Worm (Caenorhabditis elegans) whole organism, midembryonic: Measurements from ENCODE around the gene F59A6.3.

Source experiments
- T22C8.4 ChIP-seq: fragments of 200-800 bp; sonication (Bioruptor generic); IDR thresholded peaks from 2 replicates; pipeline ENCODE4 v1.3.6; 2022; ENCODE audit warnings: missing genetic modification characterization, missing compliant biosample characterization
- cog-1 ChIP-seq: sonication (generic microtip); optimal IDR thresholded peaks from 2 replicates; lab custom pipeline; 2016; ENCODE audit warnings: missing genetic modification characterization, missing compliant biosample characterization
- flt-1 ChIP-seq: fragments of 200-800 bp; sonication (Bioruptor generic); IDR thresholded peaks from 2 replicates; pipeline ENCODE4 v1.3.6; 2022; ENCODE audit warnings: missing genetic modification characterization, missing compliant biosample characterization
- klf-2 ChIP-seq: fragments of 200-800 bp; sonication (Bioruptor generic); conservative IDR thresholded peaks from 2 replicates; pipeline ENCODE4 v1.3.6; 2022; ENCODE audit warnings: missing genetic modification reagents, missing genetic modification characterization, missing compliant biosample characterization
- med-1 ChIP-seq: sonication (generic microtip); optimal IDR thresholded peaks from 2 replicates; lab custom pipeline; 2017; ENCODE audit warnings: missing genetic modification characterization, mild to moderate bottlenecking, missing compliant biosample characterization, antibody characterized with exemption, missing genetic modification reagents; ENCODE audit not compliant: insufficient read depth
- ref-1 ChIP-seq: fragments of 200-800 bp; sonication (Bioruptor generic); conservative IDR thresholded peaks from 2 replicates; pipeline ENCODE4 v1.3.6; 2022; ENCODE audit warnings: missing genetic modification reagents, missing genetic modification characterization, missing compliant biosample characterization
- tab-1 ChIP-seq: fragments of 200-800 bp; sonication (Bioruptor generic); IDR thresholded peaks from 2 replicates; pipeline ENCODE4 v1.3.6; 2022; ENCODE audit warnings: missing genetic modification characterization, missing compliant biosample characterization
- ztf-23 ChIP-seq: fragments of 200-800 bp; sonication (Bioruptor generic); IDR thresholded peaks from 2 replicates; pipeline ENCODE4 v1.3.6; 2022; ENCODE audit warnings: missing genetic modification reagents, missing genetic modification characterization, missing compliant biosample characterization
- ztf-29 ChIP-seq: fragments of 200-800 bp; sonication (Bioruptor generic); IDR thresholded peaks from 2 replicates; pipeline ENCODE4 v1.3.6; 2022; ENCODE audit warnings: missing genetic modification reagents, missing genetic modification characterization, missing compliant biosample characterization

Gene F59A6.3

ce11 chrII:5039912-5040311 is 31.8 kb downstream of the F59A6.3 start, which contains the start of gene golg-2:
Gene golg-2 (minus strand): TSS chrII:5040091.
- no peak for TF ChIP-seq ref-1 (GFP tag; lab: Robert Waterston, UW)
- no peak for TF ChIP-seq T22C8.4
- no peak for TF ChIP-seq flt-1
- TF ChIP-seq cog-1 (tag; lab: Kevin White, UChicago) = no peak
- TF ChIP-seq klf-2 (GFP tag; lab: Robert Waterston, UW) = no peak
- no peak for TF ChIP-seq tab-1
- no peak for TF ChIP-seq med-1 (GFP tag; lab: Kevin White, UChicago)
- TF ChIP-seq ztf-29 (GFP tag; lab: Robert Waterston, UW) = no peak
- TF ChIP-seq ztf-23 (GFP tag; lab: Robert Waterston, UW) = no peak

- TF ChIP-seq med-1 (GFP tag; lab: Kevin White, UChicago) = no peak
- TF ChIP-seq tab-1 = no peak
Observed at ce11 chrII:5040631-5041156, 32.6 kb downstream of the F59A6.3 start, which contains the start of gene F33G12.7. Gene F33G12.7 (minus strand): TSS chrII:5040681.

ce11 chrII:5042381-5042930 is 34.3 kb downstream of the F59A6.3 start:
- TF ChIP-seq T22C8.4 (no peak), cog-1 (tag; lab: Kevin White, UChicago) (no peak), flt-1 (no peak), tab-1 (no peak), ref-1 (GFP tag; lab: Robert Waterston, UW) (no peak), ztf-29 (GFP tag; lab: Robert Waterston, UW) (no peak), klf-2 (GFP tag; lab: Robert Waterston, UW) (no peak), ztf-23 (GFP tag; lab: Robert Waterston, UW) (no peak)

ce11 chrII:5046209-5047200 is 38.4 kb downstream of the F59A6.3 start:
- no peak for TF ChIP-seq T22C8.4
- TF ChIP-seq tab-1 = no peak
- no peak for TF ChIP-seq klf-2 (GFP tag; lab: Robert Waterston, UW)
- TF ChIP-seq ztf-29 (GFP tag; lab: Robert Waterston, UW) = no peak
- no peak for TF ChIP-seq flt-1
- no peak for TF ChIP-seq cog-1 (tag; lab: Kevin White, UChicago)
- no peak for TF ChIP-seq med-1 (GFP tag; lab: Kevin White, UChicago)
- no peak for TF ChIP-seq ztf-23 (GFP tag; lab: Robert Waterston, UW)
- TF ChIP-seq ref-1 (GFP tag; lab: Robert Waterston, UW) = no peak

ce11 chrII:5047279-5047678 is 39.1 kb downstream of the F59A6.3 start:
- TF ChIP-seq ztf-29 (GFP tag; lab: Robert Waterston, UW) = no peak
- TF ChIP-seq cog-1 (tag; lab: Kevin White, UChicago) = peak; percentile 7

- TF ChIP-seq klf-2 (GFP tag; lab: Robert Waterston, UW) (no peak), med-1 (GFP tag; lab: Kevin White, UChicago) (no peak), ztf-29 (GFP tag; lab: Robert Waterston, UW) (no peak), tab-1 (no peak), cog-1 (tag; lab: Kevin White, UChicago) (no peak), ref-1 (GFP tag; lab: Robert Waterston, UW) (no peak), ztf-23 (GFP tag; lab: Robert Waterston, UW) (no peak), T22C8.4 (no peak), flt-1 (no peak)
Observed at ce11 chrII:5048185-5048795, 40.2 kb downstream of the F59A6.3 start.

- TF ChIP-seq klf-2 (GFP tag; lab: Robert Waterston, UW) = no peak
- TF ChIP-seq ref-1 (GFP tag; lab: Robert Waterston, UW) = no peak
- TF ChIP-seq flt-1 = no peak
- TF ChIP-seq cog-1 (tag; lab: Kevin White, UChicago) = no peak
- TF ChIP-seq T22C8.4 = no peak
- TF ChIP-seq ztf-29 (GFP tag; lab: Robert Waterston, UW) = no peak
- no peak for TF ChIP-seq ztf-23 (GFP tag; lab: Robert Waterston, UW)
- no peak for TF ChIP-seq tab-1
- no peak for TF ChIP-seq med-1 (GFP tag; lab: Kevin White, UChicago)
Observed at ce11 chrII:5049249-5049648, 41.1 kb downstream of the F59A6.3 start.

ce11 chrII:5049865-5050342 is 41.8 kb downstream of the F59A6.3 start, which contains the start of gene F33G12.6:
Gene F33G12.6 (plus strand): TSS chrII:5049915.
- TF ChIP-seq klf-2 (GFP tag; lab: Robert Waterston, UW) (no peak), med-1 (GFP tag; lab: Kevin White, UChicago) (no peak), ztf-29 (GFP tag; lab: Robert Waterston, UW) (no peak), T22C8.4 (no peak), ref-1 (GFP tag; lab: Robert Waterston, UW) (no peak), cog-1 (tag; lab: Kevin White, UChicago) (no peak), ztf-23 (GFP tag; lab: Robert Waterston, UW) (no peak), tab-1 (no peak), flt-1 (no peak)

- TF ChIP-seq flt-1 (no peak), ztf-23 (GFP tag; lab: Robert Waterston, UW) (no peak), ref-1 (GFP tag; lab: Robert Waterston, UW) (no peak), tab-1 (no peak), klf-2 (GFP tag; lab: Robert Waterston, UW) (no peak), T22C8.4 (no peak), cog-1 (tag; lab: Kevin White, UChicago) (no peak), med-1 (GFP tag; lab: Kevin White, UChicago) (no peak), ztf-29 (GFP tag; lab: Robert Waterston, UW) (no peak)
Observed at ce11 chrII:5050776-5051175, 42.6 kb downstream of the F59A6.3 start.
